Worm (Caenorhabditis elegans) whole organism, early embryonic: ENCODE results near the gene ceh-34.

ENCODE experiments used
- B0310.2 ChIP-seq: sonication (generic microtip); optimal IDR thresholded peaks from 2 replicates; lab custom pipeline; 2016; ENCODE audit warnings: mild to moderate bottlenecking, missing genetic modification characterization, missing compliant biosample characterization
- F13C5.2 ChIP-seq: sonication (generic microtip); optimal IDR thresholded peaks from 2 replicates; lab custom pipeline; 2017; ENCODE audit warnings: mild to moderate bottlenecking, missing genetic modification characterization, inconsistent platforms, missing compliant biosample characterization
- aly-1 ChIP-seq: sonication (generic microtip); optimal IDR thresholded peaks from 2 replicates; lab custom pipeline; 2016; ENCODE audit warnings: missing genetic modification characterization, missing compliant biosample characterization
- ama-1 ChIP-seq: fragments of 150-350 bp; optimal IDR thresholded peaks from 2 replicates; lab custom pipeline; 2014
- ceh-13 ChIP-seq: fragments of 200-800 bp; sonication (Bioruptor generic); optimal IDR thresholded peaks from 2 replicates; lab custom pipeline; 2018; ENCODE audit warnings: mild to moderate bottlenecking, missing genetic modification characterization, missing compliant biosample characterization
- ceh-36 ChIP-seq: sonication (generic microtip); optimal IDR thresholded peaks from 2 replicates; lab custom pipeline; 2016; ENCODE audit warnings: missing genetic modification characterization, inconsistent platforms, missing compliant biosample characterization
- ets-7 ChIP-seq: sonication (generic microtip); optimal IDR thresholded peaks from 2 replicates; lab custom pipeline; 2016; ENCODE audit warnings: missing genotype, missing genetic modification characterization, missing compliant biosample characterization
- flt-1 ChIP-seq: fragments of 200-800 bp; sonication (Bioruptor generic); IDR thresholded peaks from 2 replicates; pipeline ENCODE4 v1.3.6; 2022; ENCODE audit warnings: missing genetic modification characterization, missing compliant biosample characterization
- hmbx-1 ChIP-seq: sonication (generic microtip); optimal IDR thresholded peaks from 2 replicates; lab custom pipeline; 2016; ENCODE audit warnings: mild to moderate bottlenecking, missing genetic modification characterization, missing compliant biosample characterization
- hmg-4 ChIP-seq: fragments of 200-800 bp; sonication (Bioruptor generic); optimal IDR thresholded peaks from 2 replicates; lab custom pipeline; 2018; ENCODE audit warnings: mild to moderate bottlenecking, missing genetic modification characterization, missing compliant biosample characterization
- hnd-1 ChIP-seq: sonication (generic microtip); optimal IDR thresholded peaks from 2 replicates; lab custom pipeline; 2016; ENCODE audit warnings: missing genetic modification characterization, missing compliant biosample characterization
- pes-1 ChIP-seq: fragments of 200-800 bp; sonication (Bioruptor generic); IDR thresholded peaks from 2 replicates; pipeline ENCODE4 v1.3.6; 2022; ENCODE audit warnings: missing genetic modification reagents, missing genetic modification characterization, missing compliant biosample characterization
- scrt-1 ChIP-seq: fragments of 200-800 bp; sonication (Bioruptor generic); IDR thresholded peaks from 2 replicates; pipeline ENCODE4 v1.3.6; 2022; ENCODE audit warnings: missing genetic modification characterization, missing compliant biosample characterization
- sea-1 ChIP-seq: fragments of 200-800 bp; sonication (Bioruptor generic); conservative IDR thresholded peaks from 2 replicates; pipeline ENCODE4 v1.3.6; 2022; ENCODE audit warnings: missing genetic modification characterization, missing compliant biosample characterization
- tbx-11 ChIP-seq: fragments of 200-800 bp; sonication (Bioruptor generic); IDR thresholded peaks from 2 replicates; pipeline ENCODE4 v1.3.6; 2022; ENCODE audit warnings: missing genetic modification characterization, missing compliant biosample characterization
- tbx-37 ChIP-seq: fragments of 200-800 bp; sonication (Bioruptor generic); conservative IDR thresholded peaks from 2 replicates; pipeline ENCODE4 v1.3.6; 2022; ENCODE audit warnings: missing genetic modification reagents, missing genetic modification characterization, missing compliant biosample characterization
- tra-4 ChIP-seq: sonication (generic microtip); optimal IDR thresholded peaks from 2 replicates; lab custom pipeline; 2017; ENCODE audit warnings: missing genetic modification characterization, missing compliant biosample characterization

ceh-34 gene

ce11 chrV:5273241-5273640 lies 46.1 kb downstream of the ceh-34 start:
- TF ChIP-seq ceh-36 = no peak
- TF ChIP-seq sea-1 = no peak
- no peak for TF ChIP-seq tbx-37 (GFP tag; lab: Robert Waterston, UW)
- TF ChIP-seq ama-1 = no peak
- no peak for TF ChIP-seq hnd-1 (tag; lab: Kevin White, UChicago)
- no peak for TF ChIP-seq tbx-11 (GFP tag; lab: Robert Waterston, UW)
- TF ChIP-seq ceh-13 = no peak
- TF ChIP-seq tra-4 (tag; lab: Kevin White, UChicago) = no peak
- TF ChIP-seq flt-1 = no peak
- TF ChIP-seq aly-1 (tag; lab: Kevin White, UChicago) = no peak
- no peak for TF ChIP-seq B0310.2 (tag; lab: Kevin White, UChicago)
- TF ChIP-seq F13C5.2 (tag; lab: Kevin White, UChicago) = no peak
- no peak for TF ChIP-seq hmg-4 (GFP tag; lab: Kevin White, UChicago)
- no peak for TF ChIP-seq ets-7 (tag; lab: Kevin White, UChicago)
- TF ChIP-seq hmbx-1 (tag; lab: Kevin White, UChicago) = no peak
- no peak for TF ChIP-seq pes-1 (GFP tag; lab: Robert Waterston, UW)
- TF ChIP-seq scrt-1 (GFP tag; lab: Robert Waterston, UW) = no peak

- TF ChIP-seq ama-1 = no peak
- no peak for TF ChIP-seq flt-1
- no peak for TF ChIP-seq ets-7 (tag; lab: Kevin White, UChicago)
- TF ChIP-seq tbx-37 (GFP tag; lab: Robert Waterston, UW) = no peak
- no peak for TF ChIP-seq B0310.2 (tag; lab: Kevin White, UChicago)
- no peak for TF ChIP-seq hmg-4 (GFP tag; lab: Kevin White, UChicago)
- no peak for TF ChIP-seq ceh-36
- no peak for TF ChIP-seq sea-1
- TF ChIP-seq hnd-1 (tag; lab: Kevin White, UChicago) = no peak
- TF ChIP-seq pes-1 (GFP tag; lab: Robert Waterston, UW) = no peak
- no peak for TF ChIP-seq ceh-13
- no peak for TF ChIP-seq aly-1 (tag; lab: Kevin White, UChicago)
- TF ChIP-seq F13C5.2 (tag; lab: Kevin White, UChicago) = no peak
- TF ChIP-seq tra-4 (tag; lab: Kevin White, UChicago) = no peak
- no peak for TF ChIP-seq hmbx-1 (tag; lab: Kevin White, UChicago)
These were observed 46.7 kb downstream of the ceh-34 start for ce11 chrV:5272619-5273074.

ce11 chrV:5272034-5272433 lies 47.3 kb downstream of the ceh-34 start:
- TF ChIP-seq flt-1 = no peak
- TF ChIP-seq ceh-13 = no peak
- TF ChIP-seq B0310.2 (tag; lab: Kevin White, UChicago) = no peak
- no peak for TF ChIP-seq sea-1
- TF ChIP-seq aly-1 (tag; lab: Kevin White, UChicago) = no peak
- no peak for TF ChIP-seq ets-7 (tag; lab: Kevin White, UChicago)

DNA sequence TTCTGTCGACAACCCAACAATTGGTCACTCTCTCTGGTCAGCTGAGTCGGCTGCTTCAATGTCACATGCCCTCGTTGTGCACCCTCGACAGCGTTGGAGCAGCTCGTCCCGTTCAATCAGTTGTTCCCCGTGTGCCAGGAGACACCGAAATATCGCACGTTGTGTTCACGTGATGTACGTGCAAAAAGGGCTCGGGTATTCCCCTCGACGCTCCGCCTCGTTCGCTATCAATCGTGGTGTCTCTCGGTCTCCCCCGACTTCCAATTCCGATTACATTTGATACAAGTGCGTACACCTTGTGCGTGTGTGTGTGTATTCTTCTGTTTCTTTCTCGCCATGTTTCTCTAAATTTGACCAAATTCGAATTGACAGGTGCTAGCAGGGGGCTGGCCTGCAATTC lies 47.9 kb downstream of the ceh-34 start:
- TF ChIP-seq ama-1 = no peak
- TF ChIP-seq hnd-1 (tag; lab: Kevin White, UChicago) = no peak
- TF ChIP-seq tbx-11 (GFP tag; lab: Robert Waterston, UW) = no peak
- no peak for TF ChIP-seq ceh-13
- no peak for TF ChIP-seq pes-1 (GFP tag; lab: Robert Waterston, UW)
- no peak for TF ChIP-seq scrt-1 (GFP tag; lab: Robert Waterston, UW)
- TF ChIP-seq flt-1 = no peak
- no peak for TF ChIP-seq hmg-4 (GFP tag; lab: Kevin White, UChicago)
- no peak for TF ChIP-seq tra-4 (tag; lab: Kevin White, UChicago)
- no peak for TF ChIP-seq ceh-36
- no peak for TF ChIP-seq ets-7 (tag; lab: Kevin White, UChicago)
- no peak for TF ChIP-seq aly-1 (tag; lab: Kevin White, UChicago)

ce11 chrV:5269024-5269535 lies 50.3 kb downstream of the ceh-34 start, which contains the start of gene penr-1:
TSS of gene penr-1 (plus strand) at chrV:5269485.
- TF ChIP-seq ceh-13 = no peak
- TF ChIP-seq B0310.2 (tag; lab: Kevin White, UChicago) = no peak
- peak; percentile 19 for TF ChIP-seq F13C5.2 (tag; lab: Kevin White, UChicago)

DNA sequence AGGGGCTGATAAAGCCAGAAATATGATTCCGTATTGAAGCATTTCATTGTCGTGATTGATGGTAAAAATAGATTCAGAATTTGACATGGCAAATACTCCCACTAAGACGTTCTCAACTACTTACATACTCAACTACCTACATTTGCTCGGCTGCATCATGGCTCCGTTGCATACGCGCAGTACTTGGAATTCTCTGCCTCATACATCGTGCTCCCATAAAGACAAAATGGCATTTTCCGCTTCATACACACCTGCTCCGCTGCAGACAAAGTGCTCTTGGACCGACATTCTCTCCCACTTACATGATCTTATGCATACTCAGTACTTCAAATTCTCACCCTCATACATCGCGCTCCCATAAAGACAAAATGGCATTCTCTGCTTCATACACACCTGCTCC lies 53.8 kb downstream of the ceh-34 start, which contains the start of the genes srt-69 and B0238.12:
srt-69 (minus strand) TSS at position 101 of the 400 bp plus-strand sequence.
B0238.12 (plus strand) TSS at position 264 of the 400 bp plus-strand sequence.
- TF ChIP-seq F13C5.2 (tag; lab: Kevin White, UChicago) (no peak), tbx-37 (GFP tag; lab: Robert Waterston, UW) (no peak), ama-1 (no peak), ceh-36 (no peak), tbx-11 (GFP tag; lab: Robert Waterston, UW) (no peak), ceh-13 (no peak), pes-1 (GFP tag; lab: Robert Waterston, UW) (no peak), tra-4 (tag; lab: Kevin White, UChicago) (no peak), aly-1 (tag; lab: Kevin White, UChicago) (no peak), sea-1 (no peak), scrt-1 (GFP tag; lab: Robert Waterston, UW) (no peak), flt-1 (no peak), hmbx-1 (tag; lab: Kevin White, UChicago) (no peak), hnd-1 (tag; lab: Kevin White, UChicago) (no peak), hmg-4 (GFP tag; lab: Kevin White, UChicago) (no peak), B0310.2 (tag; lab: Kevin White, UChicago) (no peak), ets-7 (tag; lab: Kevin White, UChicago) (no peak)
